Fruit fly (Drosophila melanogaster): ENCODE measurements around the gene CG9981.

CG9981 gene

dm6 chrX:16422466-16423124 lies 17.7 kb upstream of the CG9981 start, which contains the start of gene hang:
Gene hang, plus strand, starts transcription at chrX:16422831.
- TF ChIP-seq CG10654 (GFP tag; optimal IDR thresholded peaks at IDR 0.05) = peak; percentile 14
- no peak for TF ChIP-seq cad (GFP tag; optimal IDR thresholded peaks at IDR 0.05)
- no peak for TF ChIP-seq crp (GFP tag; optimal IDR thresholded peaks at IDR 0.05)
- TF ChIP-seq YL-1 (GFP tag; optimal IDR thresholded peaks at IDR 0.05) = peak; percentile 39
- peak; percentile 50 for TF ChIP-seq CG10267 (tag; optimal IDR thresholded peaks at IDR 0.05)
- no peak for TF ChIP-seq CG6254 (GFP tag; optimal IDR thresholded peaks at IDR 0.05)
- no peak for TF ChIP-seq tin (GFP tag; optimal IDR thresholded peaks at IDR 0.05)
- TF ChIP-seq grau (tag; optimal IDR thresholded peaks at IDR 0.05) = peak; percentile 22
- TF ChIP-seq BEAF-32 (GFP tag; optimal IDR thresholded peaks at IDR 0.05) = peak; percentile 90
- TF ChIP-seq mam (GFP tag; optimal IDR thresholded peaks at IDR 0.05) = peak; percentile 34
- TF ChIP-seq dysf (GFP tag; IDR thresholded peaks at IDR 0.05) = no peak
- no peak for TF ChIP-seq CG6683 (GFP tag; optimal IDR thresholded peaks at IDR 0.05)
- TF ChIP-seq mirr (GFP tag; optimal IDR thresholded peaks at IDR 0.05) = no peak
- no peak for TF ChIP-seq disco-r (GFP tag; optimal IDR thresholded peaks at IDR 0.05)
- TF ChIP-seq eyg (GFP tag; optimal IDR thresholded peaks at IDR 0.05) = peak; percentile 37
- TF ChIP-seq yki (optimal IDR thresholded peaks at IDR 0.05) = no peak
- no peak for TF ChIP-seq tup (GFP tag; optimal IDR thresholded peaks at IDR 0.05)
- no peak; the same call in 1 of the 2 replicates for TF ChIP-seq Adf1 (GFP tag; IDR thresholded peaks at IDR 0.05)
- peak; percentile 21; the same call in 1 of the 2 replicates for TF ChIP-seq lmd (GFP tag; IDR thresholded peaks at IDR 0.05)
- no peak for TF ChIP-seq zfh2 (GFP tag; optimal IDR thresholded peaks at IDR 0.05)
- TF ChIP-seq D19A (tag; optimal IDR thresholded peaks at IDR 0.05) = peak; percentile 18
- TF ChIP-seq Meics (GFP tag; optimal IDR thresholded peaks at IDR 0.05) = peak; percentile 23
- TF ChIP-seq CG7357 (GFP tag; IDR thresholded peaks at IDR 0.05) = no peak
- TF ChIP-seq tx (GFP tag; optimal IDR thresholded peaks at IDR 0.05) = no peak
- TF ChIP-seq CG34224 (GFP tag; IDR thresholded peaks at IDR 0.05; ENCODE audit: partially characterized antibody) = no peak; the same call in 2 of the 3 replicates
- TF ChIP-seq Mrtf (GFP tag; IDR thresholded peaks at IDR 0.05) = no peak
- TF ChIP-seq NK7.1 (GFP tag; optimal IDR thresholded peaks at IDR 0.05) = no peak
- peak; percentile 33 for TF ChIP-seq Sin3A (optimal IDR thresholded peaks at IDR 0.05)
- TF ChIP-seq CG6654 (GFP tag; optimal IDR thresholded peaks at IDR 0.05) = no peak
- peak; percentile 47 for TF ChIP-seq repo (GFP tag; optimal IDR thresholded peaks at IDR 0.05)
- TF ChIP-seq CG1647 (GFP tag; optimal IDR thresholded peaks at IDR 0.05) = no peak
- TF ChIP-seq Lim3 (GFP tag; IDR thresholded peaks at IDR 0.05) = no peak
- TF ChIP-seq CG1832 (GFP tag; optimal IDR thresholded peaks at IDR 0.05) = no peak
- peak; percentile 47 for TF ChIP-seq sqz (GFP tag; optimal IDR thresholded peaks at IDR 0.05)
- TF ChIP-seq Ssrp (tag; optimal IDR thresholded peaks at IDR 0.05) = no peak
- no peak for TF ChIP-seq CG15601 (tag; optimal IDR thresholded peaks at IDR 0.05)
- TF ChIP-seq sisA (GFP tag; IDR thresholded peaks at IDR 0.05) = 0 out of 2 replicates have a peak, but pooled peaks have one; percentile 17
- no peak for TF ChIP-seq gsb-n (tag; optimal IDR thresholded peaks at IDR 0.05)
- TF ChIP-seq PHDP (tag; optimal IDR thresholded peaks at IDR 0.05) = peak; percentile 20
- no peak for TF ChIP-seq CG4360 (GFP tag; IDR thresholded peaks at IDR 0.05)
- peak; percentile 30 for TF ChIP-seq Abd-B (GFP tag; optimal IDR thresholded peaks at IDR 0.05)
- TF ChIP-seq chinmo (GFP tag; IDR thresholded peaks at IDR 0.05; ENCODE audit: partially characterized antibody) = peak; percentile 42; the same call in 1 of the 4 replicates
- TF ChIP-seq pho (GFP tag; optimal IDR thresholded peaks at IDR 0.05) = no peak
- TF ChIP-seq CG6791 (GFP tag; IDR thresholded peaks at IDR 0.05; ENCODE audit: partially characterized antibody) = peak; percentile 89
- no peak for TF ChIP-seq C15 (GFP tag; IDR thresholded peaks at IDR 0.05)
- peak; percentile 39 for TF ChIP-seq CG13296 (GFP tag; optimal IDR thresholded peaks at IDR 0.05)
- peak; percentile 40 for TF ChIP-seq onecut (GFP tag; IDR thresholded peaks at IDR 0.05)
- TF ChIP-seq chn (GFP tag; optimal IDR thresholded peaks at IDR 0.05) = no peak
- TF ChIP-seq Dref (GFP tag; IDR thresholded peaks at IDR 0.05) = peak; percentile 73
- no peak for TF ChIP-seq seq (GFP tag; IDR thresholded peaks at IDR 0.05)
- TF ChIP-seq jigr1 (GFP tag; IDR thresholded peaks at IDR 0.05) = no peak
